Worm (Caenorhabditis elegans) whole organism, young adult: ENCODE data around the gene ZK1127.12.

Source experiments
- B0035.1 ChIP-seq: sonication (generic microtip); optimal IDR thresholded peaks from 2 replicates; lab custom pipeline; 2016; ENCODE audit warnings: missing genetic modification characterization, mild to moderate bottlenecking, missing compliant biosample characterization, missing genotype, missing genetic modification reagents
- C06A6.2 ChIP-seq: fragments of 200-800 bp; sonication (Bioruptor generic); conservative IDR thresholded peaks from 2 replicates; pipeline ENCODE4 v1.3.6; 2022; ENCODE audit warnings: missing genetic modification characterization, missing compliant biosample characterization
- F22D6.2 ChIP-seq: sonication (generic microtip); optimal IDR thresholded peaks from 2 replicates; lab custom pipeline; 2016; ENCODE audit warnings: mild to moderate bottlenecking, missing genetic modification characterization, missing compliant biosample characterization
- F23B12.7 ChIP-seq: sonication (generic microtip); optimal IDR thresholded peaks from 2 replicates; lab custom pipeline; 2017; ENCODE audit warnings: missing genetic modification characterization, mild to moderate bottlenecking, missing compliant biosample characterization, antibody characterized with exemption, moderate library complexity; ENCODE audit not compliant: insufficient read depth
- F37B4.10 ChIP-seq: fragments of 200-800 bp; sonication (Bioruptor generic); IDR thresholded peaks from 2 replicates; pipeline ENCODE4 v1.3.6; 2022; ENCODE audit warnings: missing genetic modification characterization, missing compliant biosample characterization
- F49E8.2 ChIP-seq: sonication (generic microtip); optimal IDR thresholded peaks from 3 replicates; lab custom pipeline; 2017; ENCODE audit warnings: missing genetic modification characterization, mild to moderate bottlenecking, missing compliant biosample characterization, antibody characterized with exemption, moderate library complexity; ENCODE audit not compliant: insufficient read depth
- K12H6.12 ChIP-seq: fragments of 200-800 bp; sonication (Bioruptor generic); optimal IDR thresholded peaks from 2 replicates; lab custom pipeline; 2018; ENCODE audit warnings: mild to moderate bottlenecking, missing genetic modification characterization, missing compliant biosample characterization
- Y53G8AR.9 ChIP-seq: fragments of 200-800 bp; sonication (Bioruptor generic); conservative IDR thresholded peaks from 2 replicates; pipeline ENCODE4 v1.3.6; 2022; ENCODE audit warnings: missing genetic modification reagents, missing genetic modification characterization, missing compliant biosample characterization
- Y79H2A.3 ChIP-seq: fragments of 200-800 bp; sonication (Bioruptor generic); conservative IDR thresholded peaks from 2 replicates; pipeline ENCODE4 v1.3.6; 2022; ENCODE audit warnings: missing genetic modification reagents, missing genetic modification characterization, missing compliant biosample characterization
- Y95B8A.8 ChIP-seq: fragments of 200-800 bp; sonication (Bioruptor generic); IDR thresholded peaks from 2 replicates; pipeline ENCODE4 v1.3.6; 2022; ENCODE audit warnings: missing genetic modification reagents, missing genetic modification characterization, missing compliant biosample characterization
- akir-1 ChIP-seq: fragments of 200-800 bp; sonication (Bioruptor generic); optimal IDR thresholded peaks from 2 replicates; lab custom pipeline; 2018; ENCODE audit warnings: mild to moderate bottlenecking, missing genetic modification characterization, moderate library complexity, missing compliant biosample characterization
- aptf-2 ChIP-seq: fragments of 200-800 bp; sonication (Bioruptor generic); conservative IDR thresholded peaks from 2 replicates; pipeline ENCODE4 v1.3.6; 2022; ENCODE audit warnings: missing genetic modification reagents, missing genetic modification characterization, missing compliant biosample characterization
- atf-7 ChIP-seq: sonication (generic microtip); optimal IDR thresholded peaks from 2 replicates; lab custom pipeline; 2017; ENCODE audit warnings: mild to moderate bottlenecking, missing genetic modification characterization, missing compliant biosample characterization
- attf-6 ChIP-seq: fragments of 200-800 bp; sonication (Bioruptor generic); IDR thresholded peaks from 2 replicates; pipeline ENCODE4 v1.3.6; 2022; ENCODE audit warnings: missing genetic modification reagents, missing genetic modification characterization, missing compliant biosample characterization
- bed-1 ChIP-seq: fragments of 200-800 bp; sonication (Bioruptor generic); IDR thresholded peaks from 2 replicates; pipeline ENCODE4 v1.3.6; 2022; ENCODE audit warnings: missing genetic modification reagents, missing genetic modification characterization, missing compliant biosample characterization
- ccch-3 ChIP-seq: fragments of 200-800 bp; sonication (Bioruptor generic); optimal IDR thresholded peaks from 2 replicates; lab custom pipeline; 2018; ENCODE audit warnings: mild to moderate bottlenecking, missing genetic modification characterization, missing compliant biosample characterization
- ceh-100 ChIP-seq: fragments of 200-800 bp; sonication (Bioruptor generic); IDR thresholded peaks from 2 replicates; pipeline ENCODE4 v1.3.6; 2022; ENCODE audit warnings: missing genetic modification reagents, missing genetic modification characterization, missing compliant biosample characterization
- ceh-91 ChIP-seq: fragments of 200-800 bp; sonication (Bioruptor generic); IDR thresholded peaks from 2 replicates; pipeline ENCODE4 v1.3.6; 2022; ENCODE audit warnings: missing genetic modification reagents, missing genetic modification characterization, missing compliant biosample characterization
- dox-1 ChIP-seq: fragments of 200-800 bp; sonication (Bioruptor generic); IDR thresholded peaks from 2 replicates; pipeline ENCODE4 v1.3.6; 2022; ENCODE audit warnings: missing genetic modification reagents, missing genetic modification characterization, missing compliant biosample characterization
- dpl-1 ChIP-seq: fragments of 150-350 bp; optimal IDR thresholded peaks from 2 replicates; lab custom pipeline; 2014; ENCODE audit warnings: missing biosample characterization, missing genetic modification reagents, missing genetic modification characterization
- ekl-4 ChIP-seq: fragments of 200-800 bp; sonication (Bioruptor generic); IDR thresholded peaks from 2 replicates; pipeline ENCODE4 v1.3.6; 2022; ENCODE audit warnings: missing genetic modification reagents, missing genetic modification characterization, missing compliant biosample characterization
- ets-4 ChIP-seq: fragments of 200-800 bp; sonication (Bioruptor generic); optimal IDR thresholded peaks from 2 replicates; lab custom pipeline; 2018; ENCODE audit warnings: mild to moderate bottlenecking, missing genetic modification characterization, missing compliant biosample characterization
- hlh-26 ChIP-seq: fragments of 200-800 bp; sonication (Bioruptor generic); conservative IDR thresholded peaks from 2 replicates; pipeline ENCODE4 v1.3.6; 2022; ENCODE audit warnings: missing genetic modification reagents, missing genetic modification characterization, missing compliant biosample characterization
- hmg-1.2 ChIP-seq: fragments of 200-800 bp; sonication (Bioruptor generic); IDR thresholded peaks from 2 replicates; pipeline ENCODE4 v1.3.6; 2022; ENCODE audit warnings: missing genetic modification reagents, missing genetic modification characterization, missing compliant biosample characterization
- hmg-20 ChIP-seq: fragments of 200-800 bp; sonication (Bioruptor generic); IDR thresholded peaks from 2 replicates; pipeline ENCODE4 v1.3.6; 2022; ENCODE audit warnings: missing genetic modification reagents, missing genetic modification characterization, missing compliant biosample characterization
- let-526 ChIP-seq: fragments of 200-800 bp; sonication (Bioruptor generic); IDR thresholded peaks from 2 replicates; pipeline ENCODE4 v1.3.6; 2022; ENCODE audit warnings: missing genetic modification reagents, missing genetic modification characterization, missing compliant biosample characterization
- lin-54 ChIP-seq: fragments of 200-800 bp; sonication (Bioruptor generic); optimal IDR thresholded peaks from 2 replicates; lab custom pipeline; 2018; ENCODE audit warnings: mild to moderate bottlenecking, missing genetic modification characterization, missing compliant biosample characterization
- lir-1 ChIP-seq: fragments of 200-800 bp; sonication (Bioruptor generic); conservative IDR thresholded peaks from 2 replicates; pipeline ENCODE4 v1.3.6; 2022; ENCODE audit warnings: missing genetic modification reagents, missing genetic modification characterization, missing compliant biosample characterization
- lsl-1 ChIP-seq: fragments of 200-800 bp; sonication (Bioruptor generic); optimal IDR thresholded peaks from 2 replicates; lab custom pipeline; 2018; ENCODE audit warnings: mild to moderate bottlenecking, missing genetic modification characterization, moderate library complexity, missing compliant biosample characterization
- madf-10 ChIP-seq: sonication (generic microtip); optimal IDR thresholded peaks from 2 replicates; lab custom pipeline; 2016; ENCODE audit warnings: mild to moderate bottlenecking, missing genetic modification characterization, missing compliant biosample characterization
- madf-6 ChIP-seq: fragments of 200-800 bp; sonication (Bioruptor generic); IDR thresholded peaks from 2 replicates; pipeline ENCODE4 v1.3.6; 2022; ENCODE audit warnings: missing genetic modification reagents, missing genetic modification characterization, missing compliant biosample characterization
- mcd-1 ChIP-seq: fragments of 200-800 bp; sonication (Bioruptor generic); IDR thresholded peaks from 2 replicates; pipeline ENCODE4 v1.3.6; 2022; ENCODE audit warnings: missing genetic modification reagents, missing genetic modification characterization, missing compliant biosample characterization
- nfyb-1 ChIP-seq: fragments of 200-800 bp; sonication (Bioruptor generic); IDR thresholded peaks from 2 replicates; pipeline ENCODE4 v1.3.6; 2022; ENCODE audit warnings: missing genetic modification reagents, missing genetic modification characterization, missing compliant biosample characterization
- rcor-1 ChIP-seq: fragments of 200-800 bp; sonication (Bioruptor generic); IDR thresholded peaks from 2 replicates; pipeline ENCODE4 v1.3.6; 2022; ENCODE audit warnings: missing genetic modification reagents, missing genetic modification characterization, missing compliant biosample characterization
- rec-8 ChIP-seq, 2 experiments: sonication (generic microtip); optimal IDR thresholded peaks; 2 replicates each; lab custom pipeline; 2016; ENCODE audit warnings: mild to moderate bottlenecking in 2 of 2, missing genetic modification characterization in 2 of 2, missing genetic modification reagents in 2 of 2, missing genotype in 2 of 2, missing biosample characterization in 1 of 2, missing compliant biosample characterization in 1 of 2, moderate library complexity in 1 of 2
- repo-1 ChIP-seq: sonication (generic microtip); optimal IDR thresholded peaks from 2 replicates; lab custom pipeline; 2017; ENCODE audit warnings: mild to moderate bottlenecking, missing genetic modification characterization, missing compliant biosample characterization
- snpc-1.3 ChIP-seq: sonication (generic microtip); optimal IDR thresholded peaks from 2 replicates; lab custom pipeline; 2017; ENCODE audit warnings: missing genetic modification characterization, mild to moderate bottlenecking, missing compliant biosample characterization, antibody characterized with exemption, moderate library complexity, missing genotype, missing genetic modification reagents; ENCODE audit not compliant: insufficient read depth
- somi-1 ChIP-seq: fragments of 200-800 bp; sonication (Bioruptor generic); optimal IDR thresholded peaks from 2 replicates; lab custom pipeline; 2018; ENCODE audit warnings: mild to moderate bottlenecking, missing genetic modification characterization, missing compliant biosample characterization
- sptf-2 ChIP-seq: fragments of 200-800 bp; sonication (Bioruptor generic); optimal IDR thresholded peaks from 2 replicates; lab custom pipeline; 2018; ENCODE audit warnings: mild to moderate bottlenecking, missing genetic modification characterization, missing compliant biosample characterization
- tlf-1 ChIP-seq: fragments of 200-800 bp; sonication (Bioruptor generic); optimal IDR thresholded peaks from 2 replicates; lab custom pipeline; 2018; ENCODE audit warnings: mild to moderate bottlenecking, missing genetic modification characterization, missing compliant biosample characterization
- unc-130 ChIP-seq: sonication (generic microtip); optimal IDR thresholded peaks from 2 replicates; lab custom pipeline; 2016; ENCODE audit warnings: missing genetic modification reagents, missing genetic modification characterization, missing compliant biosample characterization
- xnd-1 ChIP-seq: sonication (generic microtip); optimal IDR thresholded peaks from 2 replicates; lab custom pipeline; 2016; ENCODE audit warnings: missing genotype, missing genetic modification reagents, missing genetic modification characterization, missing compliant biosample characterization
- zim-3 ChIP-seq: sonication (generic microtip); optimal IDR thresholded peaks from 2 replicates; lab custom pipeline; 2017; ENCODE audit warnings: mild to moderate bottlenecking, missing genetic modification characterization, moderate library complexity, missing compliant biosample characterization
- ztf-18 ChIP-seq: sonication (generic microtip); optimal IDR thresholded peaks from 2 replicates; lab custom pipeline; 2016; ENCODE audit warnings: missing genotype, mild to moderate bottlenecking, missing genetic modification characterization, missing compliant biosample characterization
- ztf-25 ChIP-seq: fragments of 200-800 bp; sonication (Bioruptor generic); IDR thresholded peaks from 2 replicates; pipeline ENCODE4 v1.3.6; 2022; ENCODE audit warnings: missing genetic modification reagents, missing genetic modification characterization, missing compliant biosample characterization
- ztf-26 ChIP-seq: sonication (generic microtip); optimal IDR thresholded peaks from 2 replicates; lab custom pipeline; 2017; ENCODE audit warnings: missing genetic modification characterization, missing compliant biosample characterization
- ztf-28 ChIP-seq: fragments of 200-800 bp; sonication (Bioruptor generic); IDR thresholded peaks from 2 replicates; pipeline ENCODE4 v1.3.6; 2022; ENCODE audit warnings: missing genetic modification reagents, missing genetic modification characterization, missing compliant biosample characterization

ZK1127.12 gene

DNA sequence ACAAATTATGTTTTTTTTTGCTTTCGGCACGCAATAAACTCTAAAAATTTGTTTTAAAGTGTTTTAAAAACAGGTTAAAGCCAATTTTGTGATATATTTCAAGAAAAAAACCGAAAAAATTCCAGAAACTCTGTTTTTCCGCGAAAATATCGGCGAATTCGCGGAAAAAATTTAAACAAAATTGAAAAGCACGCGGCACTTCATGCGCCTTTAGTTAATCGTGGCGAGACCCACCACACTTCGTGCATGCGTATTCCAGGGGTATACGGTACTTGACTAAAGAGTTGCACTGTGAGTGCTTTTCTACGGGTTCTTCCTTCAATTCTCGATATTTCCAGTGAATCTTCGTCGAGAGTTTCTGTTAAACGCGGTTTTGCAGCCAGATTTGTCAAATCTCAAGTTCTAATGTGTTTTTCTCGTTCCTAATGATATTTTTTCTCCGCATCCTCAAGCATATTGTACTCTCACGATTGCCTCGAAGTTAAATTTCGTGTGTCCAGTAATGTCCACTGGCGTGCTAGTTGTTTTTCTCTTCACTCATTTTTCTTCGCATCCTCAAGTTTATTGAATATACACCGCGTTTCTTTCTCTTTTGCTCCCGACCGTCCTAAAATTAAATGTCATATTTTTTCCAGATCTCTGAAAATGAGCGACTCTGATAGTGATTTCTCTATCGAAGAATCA is 14.1 kb upstream of the ZK1127.12 start, which contains the start of gene cin-4 (continued):
- TF ChIP-seq F23B12.7 (tag; lab: Kevin White, UChicago) (no peak), ztf-26 (no peak), akir-1 (no peak), ekl-4 (GFP tag; lab: Robert Waterston, UW) (no peak), F49E8.2 (tag; lab: Kevin White, UChicago) (peak; percentile 49), repo-1 (no peak), hmg-20 (no peak), let-526 (GFP tag; lab: Robert Waterston, UW) (no peak), nfyb-1 (GFP tag; lab: Robert Waterston, UW) (no peak), lin-54 (GFP tag; lab: Kevin White, UChicago) (peak; percentile 58), somi-1 (GFP tag; lab: Kevin White, UChicago) (no peak), rcor-1 (GFP tag; lab: Robert Waterston, UW) (peak; percentile 48; the same call in 1 of the 2 replicates), ets-4 (no peak), ccch-3 (GFP tag; lab: Kevin White, UChicago) (no peak), F22D6.2 (tag; lab: Kevin White, UChicago) (no peak), ztf-28 (GFP tag; lab: Robert Waterston, UW) (no peak), unc-130 (GFP tag; lab: Kevin White, UChicago) (peak; percentile 30), hlh-26 (no peak), zim-3 (no peak), K12H6.12 (no peak), ztf-18 (tag; lab: Kevin White, UChicago) (no peak), lsl-1 (GFP tag; lab: Kevin White, UChicago) (peak; percentile 85), Y79H2A.3 (no peak), bed-1 (no peak), sptf-2 (GFP tag; lab: Kevin White, UChicago) (no peak), B0035.1 (tag; lab: Kevin White, UChicago) (no peak), madf-10 (tag; lab: Kevin White, UChicago) (no peak), snpc-1.3 (tag; lab: Kevin White, UChicago) (peak; percentile 8), rec-8 (tag; optimal IDR thresholded peaks at IDR 0.05; lab: Kevin White, UChicago) (no peak), C06A6.2 (GFP tag; lab: Robert Waterston, UW) (no peak), F37B4.10 (GFP tag; lab: Robert Waterston, UW) (no peak), ceh-100 (GFP tag; lab: Robert Waterston, UW) (0 out of 2 replicates have a peak, but pooled peaks have one; percentile 31), dox-1 (GFP tag; lab: Robert Waterston, UW) (peak; percentile 69), xnd-1 (tag; lab: Kevin White, UChicago) (peak; percentile 78), attf-6 (no peak), mcd-1 (GFP tag; lab: Robert Waterston, UW) (no peak), ceh-91 (GFP tag; lab: Robert Waterston, UW) (peak; percentile 92), ztf-25 (no peak), Y53G8AR.9 (no peak), tlf-1 (GFP tag; lab: Kevin White, UChicago) (peak; percentile 47), Y95B8A.8 (0 out of 2 replicates have a peak, but pooled peaks have one; percentile 45), dpl-1 (GFP tag; lab: Kevin White, UChicago) (peak; percentile 76), hmg-1.2 (GFP tag; lab: Robert Waterston, UW) (peak; percentile 43; the same call in 1 of the 2 replicates), madf-6 (GFP tag; lab: Robert Waterston, UW) (peak; percentile 93), atf-7 (no peak), lir-1 (GFP tag; lab: Robert Waterston, UW) (no peak), aptf-2 (no peak)
